Fruit fly (Drosophila melanogaster) whole organism, embryonic: ENCODE results near the gene Exn.
A peak's percentile ranks its signal among the peaks of the same experiment; 100 is the strongest.

ENCODE experiments used
- B-H2 ChIP-seq: fragments of 200-800 bp; sonication (Bioruptor generic); optimal IDR thresholded peaks from 2 replicates; lab custom pipeline; 2018; ENCODE audit warnings: missing biosample characterization, mild to moderate bottlenecking, missing genetic modification characterization
- CG10147 ChIP-seq: fragments of 200-800 bp; sonication (Bioruptor generic); optimal IDR thresholded peaks from 2 replicates; lab custom pipeline; 2019; ENCODE audit warnings: missing biosample characterization, mild to moderate bottlenecking, missing genetic modification characterization, moderate library complexity
- CG12744 ChIP-seq: fragments of 200-800 bp; sonication (Bioruptor generic); optimal IDR thresholded peaks from 2 replicates; lab custom pipeline; 2016; ENCODE audit warnings: missing biosample characterization, missing genetic modification characterization
- CG13287 ChIP-seq: fragments of 200-800 bp; sonication (Bioruptor generic); IDR thresholded peaks from 2 replicates; pipeline ENCODE4 v1.3.6; 2022; ENCODE audit warnings: missing biosample characterization, missing genetic modification characterization; ENCODE audit not compliant: partially characterized antibody
- CG13894 ChIP-seq: fragments of 200-800 bp; sonication (Bioruptor generic); optimal IDR thresholded peaks from 3 replicates; lab custom pipeline; 2018; ENCODE audit warnings: missing biosample characterization, mild to moderate bottlenecking, missing genetic modification characterization, moderate library complexity
- CG15514 ChIP-seq: fragments of 200-800 bp; sonication (Bioruptor generic); optimal IDR thresholded peaks from 3 replicates; lab custom pipeline; 2017; ENCODE audit warnings: missing biosample characterization, missing genetic modification characterization, mild to moderate bottlenecking, moderate library complexity, missing genetic modification reagents
- CG16813 ChIP-seq: fragments of 200-800 bp; sonication (Bioruptor generic); IDR thresholded peaks from 3 replicates; pipeline ENCODE4 v1.3.6; 2022; ENCODE audit warnings: missing biosample characterization, missing genetic modification characterization; ENCODE audit not compliant: partially characterized antibody
- CG17361 ChIP-seq: fragments of 200-800 bp; sonication (Bioruptor generic); IDR thresholded peaks from 3 replicates; pipeline ENCODE4 v1.3.6; 2022; ENCODE audit warnings: missing biosample characterization, missing genetic modification characterization
- CG17912 ChIP-seq: fragments of 200-800 bp; sonication (Bioruptor generic); optimal IDR thresholded peaks from 2 replicates; lab custom pipeline; 2018; ENCODE audit warnings: missing biosample characterization, mild to moderate bottlenecking, missing genetic modification characterization
- CG1792 ChIP-seq: fragments of 200-800 bp; sonication (Bioruptor generic); optimal IDR thresholded peaks from 2 replicates; lab custom pipeline; 2016; ENCODE audit warnings: missing biosample characterization, missing genetic modification characterization
- CG18011 ChIP-seq: fragments of 200-800 bp; sonication (Bioruptor generic); optimal IDR thresholded peaks from 2 replicates; lab custom pipeline; 2017; ENCODE audit warnings: missing biosample characterization, missing genetic modification characterization, mild to moderate bottlenecking, moderate library complexity, missing genotype
- CG32767 ChIP-seq: fragments of 200-800 bp; sonication (Bioruptor generic); IDR thresholded peaks from 2 replicates; pipeline ENCODE4 v1.3.6; 2022; ENCODE audit warnings: missing biosample characterization, missing genetic modification characterization
- CG32772 ChIP-seq: fragments of 200-800 bp; sonication (Bioruptor generic); IDR thresholded peaks from 2 replicates; pipeline ENCODE4 v1.3.6; 2022; ENCODE audit warnings: missing biosample characterization, missing genetic modification characterization
- CG3838 ChIP-seq: fragments of 200-800 bp; sonication (Bioruptor generic); optimal IDR thresholded peaks from 3 replicates; lab custom pipeline; 2016; ENCODE audit warnings: missing biosample characterization, missing genetic modification characterization
- CG5953 ChIP-seq: fragments of 200-800 bp; sonication (Bioruptor generic); IDR thresholded peaks from 2 replicates; pipeline ENCODE4 v1.3.6; 2022; ENCODE audit warnings: missing biosample characterization, missing genetic modification characterization
- CG6654 ChIP-seq: fragments of 200-800 bp; sonication (Bioruptor generic); optimal IDR thresholded peaks from 2 replicates; lab custom pipeline; 2017; ENCODE audit warnings: missing biosample characterization, mild to moderate bottlenecking, missing genetic modification characterization
- CG8290 ChIP-seq, 3 experiments: fragments of 200-800 bp; sonication (Bioruptor generic); optimal IDR thresholded peaks; 2 replicates each; lab custom pipeline; 2016 to 2019; ENCODE audit warnings: missing biosample characterization in 3 of 3, missing genetic modification characterization in 3 of 3, mild to moderate bottlenecking in 2 of 3, moderate library complexity in 1 of 3
- CG8765 ChIP-seq: fragments of 200-800 bp; sonication (Bioruptor generic); IDR thresholded peaks from 2 replicates; pipeline ENCODE4 v1.3.6; 2022; ENCODE audit warnings: missing biosample characterization, missing genetic modification characterization
- CG9727 ChIP-seq: fragments of 200-800 bp; sonication (Bioruptor generic); optimal IDR thresholded peaks from 3 replicates; lab custom pipeline; 2017; ENCODE audit warnings: missing biosample characterization, mild to moderate bottlenecking, missing genetic modification characterization
- CG9817 ChIP-seq: fragments of 200-800 bp; sonication (Bioruptor generic); optimal IDR thresholded peaks from 2 replicates; lab custom pipeline; 2018; ENCODE audit warnings: missing biosample characterization, mild to moderate bottlenecking, missing genetic modification characterization, moderate library complexity
- CTCF ChIP-seq: fragments of 200-800 bp; sonication (Bioruptor generic); optimal IDR thresholded peaks from 2 replicates; lab custom pipeline; 2017; ENCODE audit warnings: missing biosample characterization, mild to moderate bottlenecking, missing genetic modification characterization, moderate library complexity
- D19A ChIP-seq: fragments of 200-800 bp; optimal IDR thresholded peaks from 3 replicates; lab custom pipeline; 2019; ENCODE audit warnings: missing biosample characterization, mild to moderate bottlenecking, missing genetic modification characterization, moderate library complexity
- Dip3 ChIP-seq: fragments of 200-800 bp; sonication (Bioruptor generic); optimal IDR thresholded peaks from 3 replicates; lab custom pipeline; 2016; ENCODE audit warnings: missing biosample characterization, missing genetic modification characterization
- Dll ChIP-seq: fragments of 200-800 bp; sonication (Bioruptor generic); IDR thresholded peaks from 4 replicates; pipeline ENCODE4 v1.3.6; 2022; ENCODE audit warnings: missing biosample characterization, missing genetic modification characterization; ENCODE audit not compliant: partially characterized antibody
- Gug ChIP-seq: fragments of 200-800 bp; sonication (Bioruptor generic); IDR thresholded peaks from 4 replicates; pipeline ENCODE4 v1.3.6; 2022; ENCODE audit warnings: missing biosample characterization, missing genetic modification characterization
- Hand ChIP-seq: fragments of 200-800 bp; sonication (Bioruptor generic); optimal IDR thresholded peaks from 2 replicates; lab custom pipeline; 2017; ENCODE audit warnings: mild to moderate bottlenecking, missing biosample characterization, missing genetic modification reagents, missing genetic modification characterization
- Lim3 ChIP-seq: fragments of 200-800 bp; sonication (Bioruptor generic); IDR thresholded peaks from 2 replicates; pipeline ENCODE4 v1.3.6; 2022; ENCODE audit warnings: missing biosample characterization, missing genetic modification characterization
- MBD-R2 ChIP-seq: fragments of 200-800 bp; sonication (Bioruptor generic); IDR thresholded peaks from 2 replicates; pipeline ENCODE4 v1.3.6; 2022; ENCODE audit warnings: missing biosample characterization, missing genetic modification characterization
- Scr ChIP-seq: fragments of 200-800 bp; sonication (Bioruptor generic); IDR thresholded peaks from 2 replicates; pipeline ENCODE4 v1.3.6; 2022; ENCODE audit warnings: missing biosample characterization, missing genetic modification characterization; ENCODE audit not compliant: partially characterized antibody
- amos ChIP-seq: fragments of 200-800 bp; sonication (Bioruptor generic); IDR thresholded peaks from 2 replicates; pipeline ENCODE4 v1.3.6; 2022; ENCODE audit warnings: missing biosample characterization, missing genetic modification characterization; ENCODE audit not compliant: partially characterized antibody
- aop ChIP-seq: fragments of 200-800 bp; sonication (Bioruptor generic); IDR thresholded peaks from 2 replicates; pipeline ENCODE4 v1.3.6; 2022; ENCODE audit warnings: missing biosample characterization, missing genetic modification characterization
- ato ChIP-seq: fragments of 200-800 bp; sonication (Bioruptor generic); IDR thresholded peaks from 2 replicates; pipeline ENCODE4 v1.3.6; 2022; ENCODE audit warnings: missing biosample characterization, missing genetic modification characterization; ENCODE audit not compliant: partially characterized antibody
- bbx ChIP-seq: fragments of 200-800 bp; sonication (Bioruptor generic); IDR thresholded peaks from 2 replicates; pipeline ENCODE4 v1.3.6; 2022; ENCODE audit warnings: missing biosample characterization, missing genetic modification characterization; ENCODE audit not compliant: partially characterized antibody
- chinmo ChIP-seq: fragments of 200-800 bp; sonication (Bioruptor generic); IDR thresholded peaks from 4 replicates; pipeline ENCODE4 v1.3.6; 2022; ENCODE audit warnings: missing biosample characterization, missing genetic modification characterization; ENCODE audit not compliant: partially characterized antibody
- chn ChIP-seq: fragments of 200-800 bp; sonication (Bioruptor generic); optimal IDR thresholded peaks from 2 replicates; lab custom pipeline; 2016; ENCODE audit warnings: missing biosample characterization, missing genetic modification characterization
- crol ChIP-seq: fragments of 200-800 bp; sonication (Bioruptor generic); IDR thresholded peaks from 2 replicates; pipeline ENCODE4 v1.3.6; 2022; ENCODE audit warnings: missing biosample characterization, missing genetic modification characterization
- disco-r ChIP-seq: fragments of 200-800 bp; sonication (Bioruptor generic); optimal IDR thresholded peaks from 2 replicates; lab custom pipeline; 2016; ENCODE audit warnings: missing biosample characterization, missing genetic modification characterization
- knrl ChIP-seq: fragments of 200-800 bp; sonication (Bioruptor generic); IDR thresholded peaks from 3 replicates; pipeline ENCODE4 v1.3.6; 2022; ENCODE audit warnings: missing biosample characterization, missing genetic modification characterization; ENCODE audit not compliant: partially characterized antibody
- nmo ChIP-seq: fragments of 200-800 bp; sonication (Bioruptor generic); optimal IDR thresholded peaks from 2 replicates; lab custom pipeline; 2018; ENCODE audit warnings: missing biosample characterization, mild to moderate bottlenecking, missing genetic modification characterization, moderate library complexity
- nom ChIP-seq: fragments of 200-800 bp; sonication (Bioruptor generic); optimal IDR thresholded peaks from 2 replicates; lab custom pipeline; 2017; ENCODE audit warnings: missing biosample characterization, missing genetic modification characterization, mild to moderate bottlenecking, moderate library complexity, missing genetic modification reagents
- pita ChIP-seq: fragments of 200-800 bp; sonication (Bioruptor generic); optimal IDR thresholded peaks from 2 replicates; lab custom pipeline; 2017; ENCODE audit warnings: missing biosample characterization, mild to moderate bottlenecking, missing genetic modification characterization
- pros ChIP-seq: fragments of 200-800 bp; sonication (Bioruptor generic); optimal IDR thresholded peaks from 3 replicates; lab custom pipeline; 2019; ENCODE audit warnings: missing biosample characterization, mild to moderate bottlenecking, missing genetic modification characterization, moderate library complexity
- so ChIP-seq: fragments of 200-800 bp; sonication (Bioruptor generic); IDR thresholded peaks from 3 replicates; pipeline ENCODE4 v1.3.6; 2022; ENCODE audit warnings: missing biosample characterization, missing genetic modification characterization
- tgo ChIP-seq: fragments of 200-800 bp; sonication (Bioruptor generic); IDR thresholded peaks from 3 replicates; pipeline ENCODE4 v1.3.6; 2022; ENCODE audit warnings: missing biosample characterization, missing genetic modification characterization
- trem ChIP-seq: fragments of 200-800 bp; optimal IDR thresholded peaks from 3 replicates; lab custom pipeline; 2019; ENCODE audit warnings: missing biosample characterization, mild to moderate bottlenecking, missing genetic modification characterization, moderate library complexity
- trh ChIP-seq: fragments of 200-800 bp; sonication (Bioruptor generic); optimal IDR thresholded peaks from 2 replicates; lab custom pipeline; 2016; ENCODE audit warnings: missing biosample characterization, missing genetic modification characterization
- vvl ChIP-seq: fragments of 200-800 bp; sonication (Bioruptor generic); IDR thresholded peaks from 2 replicates; pipeline ENCODE4 v1.3.6; 2022; ENCODE audit warnings: missing biosample characterization, missing genetic modification characterization
- zen2 ChIP-seq: fragments of 200-800 bp; sonication (Bioruptor generic); IDR thresholded peaks from 3 replicates; pipeline ENCODE4 v1.3.6; 2022; ENCODE audit warnings: missing biosample characterization, missing genetic modification characterization; ENCODE audit not compliant: partially characterized antibody
- zfh1 ChIP-seq: fragments of 200-800 bp; sonication (Bioruptor generic); IDR thresholded peaks from 3 replicates; pipeline ENCODE4 v1.3.6; 2022; ENCODE audit warnings: missing biosample characterization, missing genetic modification characterization

The Exn gene

dm6 chr3L:16985578-16985977 is 15.8 kb downstream of the Exn start (continued):
- no peak for TF ChIP-seq zen2 (GFP tag; lab: Robert Waterston, UW)
- TF ChIP-seq CG1792 (GFP tag; lab: Kevin White, UChicago) = no peak
- no peak for TF ChIP-seq aop (GFP tag; lab: Robert Waterston, UW)
- no peak for TF ChIP-seq Lim3 (GFP tag; lab: Robert Waterston, UW)
- no peak for TF ChIP-seq so (GFP tag; lab: Robert Waterston, UW)
- TF ChIP-seq ato (GFP tag; lab: Robert Waterston, UW) = no peak
- TF ChIP-seq nmo (GFP tag; lab: Kevin White, UChicago) = no peak
- TF ChIP-seq CG8765 (GFP tag; lab: Robert Waterston, UW) = no peak
- TF ChIP-seq CG10147 (GFP tag; lab: Kevin White, UChicago) = no peak
- no peak for TF ChIP-seq trem (tag; lab: Kevin White, UChicago)
- TF ChIP-seq pros = peak; percentile 8
- no peak for TF ChIP-seq CG9817 (tag; lab: Kevin White, UChicago)
- TF ChIP-seq tgo (GFP tag; lab: Robert Waterston, UW) = no peak
- TF ChIP-seq Scr (GFP tag; lab: Robert Waterston, UW) = 0 out of 2 replicates have a peak, but pooled peaks have one; percentile 10
- peak; percentile 55; the same call in 1 of the 2 replicates for TF ChIP-seq CG13287 (GFP tag; lab: Robert Waterston, UW)
- no peak for TF ChIP-seq CG8290 (GFP tag; optimal IDR thresholded peaks at IDR 0.05; lab: Kevin White, UChicago)
- TF ChIP-seq CG8290 (tag; optimal IDR thresholded peaks at IDR 0.05; lab: Kevin White, UChicago) = peak in 1 of 2 experiments; percentile 37
- no peak for TF ChIP-seq CG18011 (GFP tag; lab: Kevin White, UChicago)
- TF ChIP-seq pita (GFP tag; lab: Kevin White, UChicago) = peak; percentile 50
- no peak for TF ChIP-seq chn (GFP tag; lab: Kevin White, UChicago)
- peak; percentile 35; the same call in 1 of the 2 replicates for TF ChIP-seq amos (GFP tag; lab: Robert Waterston, UW)
- TF ChIP-seq Hand (GFP tag; lab: Kevin White, UChicago) = no peak
- peak; percentile 29; the same call in 1 of the 3 replicates for TF ChIP-seq knrl
- no peak for TF ChIP-seq CG17361 (GFP tag; lab: Robert Waterston, UW)
- peak; percentile 76 for TF ChIP-seq CTCF
- TF ChIP-seq bbx = 0 out of 2 replicates have a peak, but pooled peaks have one; percentile 18
- peak; percentile 6 for TF ChIP-seq CG15514 (GFP tag; lab: Kevin White, UChicago)
- TF ChIP-seq CG5953 (GFP tag; lab: Robert Waterston, UW) = 0 out of 2 replicates have a peak, but pooled peaks have one; percentile 41
- peak; percentile 89; the same call in 2 of the 4 replicates for TF ChIP-seq chinmo (GFP tag; lab: Robert Waterston, UW)
- TF ChIP-seq CG3838 (GFP tag; lab: Kevin White, UChicago) = no peak
- TF ChIP-seq nom (GFP tag; lab: Kevin White, UChicago) = no peak
- TF ChIP-seq CG16813 = peak; percentile 26; the same call in 1 of the 3 replicates
- no peak for TF ChIP-seq D19A (tag; lab: Kevin White, UChicago)
- TF ChIP-seq Dll (GFP tag; lab: Robert Waterston, UW) = peak; percentile 32; the same call in 1 of the 4 replicates
- peak; percentile 56 for TF ChIP-seq vvl (GFP tag; lab: Robert Waterston, UW)
- TF ChIP-seq trh (GFP tag; lab: Kevin White, UChicago) = no peak
- peak; percentile 9 for TF ChIP-seq B-H2 (GFP tag; lab: Kevin White, UChicago)
- TF ChIP-seq CG13894 (tag; lab: Kevin White, UChicago) = peak; percentile 29
- TF ChIP-seq CG32767 = no peak
- no peak for TF ChIP-seq CG12744 (GFP tag; lab: Kevin White, UChicago)
- TF ChIP-seq CG6654 (GFP tag; lab: Kevin White, UChicago) = no peak
- TF ChIP-seq crol = no peak
- no peak for TF ChIP-seq CG32772
- no peak for TF ChIP-seq zfh1 (GFP tag; lab: Robert Waterston, UW)
- TF ChIP-seq disco-r (GFP tag; lab: Kevin White, UChicago) = no peak
- peak; percentile 13 for TF ChIP-seq CG17912
- TF ChIP-seq Dip3 (GFP tag; lab: Kevin White, UChicago) = no peak
- TF ChIP-seq MBD-R2 = 0 out of 2 replicates have a peak, but pooled peaks have one; percentile 14
- no peak for TF ChIP-seq CG9727 (GFP tag; lab: Kevin White, UChicago)
- no peak for TF ChIP-seq Gug (GFP tag; lab: Robert Waterston, UW)
